Worm (Caenorhabditis elegans) whole organism, L4 larva: Measurements from ENCODE around the gene Y62E10A.19.

ENCODE experiments used
- aha-1 ChIP-seq: fragments of 150-350 bp; peaks from one replicate; lab custom pipeline; 2014; ENCODE audit warnings: missing biosample characterization, missing genetic modification characterization
- fos-1 ChIP-seq: fragments of 150-350 bp; optimal IDR thresholded peaks from 2 replicates; lab custom pipeline; 2014; ENCODE audit warnings: missing biosample characterization, missing genetic modification characterization
- hlh-30 ChIP-seq: sonication (generic microtip); optimal IDR thresholded peaks from 2 replicates; lab custom pipeline; 2017; ENCODE audit warnings: antibody characterized with exemption, mild to moderate bottlenecking, missing genetic modification characterization, missing compliant biosample characterization; ENCODE audit not compliant: insufficient read depth
- jun-1 ChIP-seq: fragments of 150-350 bp; optimal IDR thresholded peaks from 2 replicates; lab custom pipeline; 2014; ENCODE audit warnings: missing biosample characterization, missing genetic modification reagents, missing genetic modification characterization
- lin-38 ChIP-seq: fragments of 200-800 bp; sonication (Bioruptor generic); IDR thresholded peaks from 2 replicates; pipeline ENCODE4 v1.3.6; 2022; ENCODE audit warnings: missing genetic modification reagents, missing genetic modification characterization, missing compliant biosample characterization
- madf-9 ChIP-seq: fragments of 200-800 bp; sonication (Bioruptor generic); conservative IDR thresholded peaks from 2 replicates; pipeline ENCODE4 v1.3.6; 2022; ENCODE audit warnings: missing genetic modification reagents, missing genetic modification characterization, missing compliant biosample characterization
- mes-2 ChIP-seq: sonication (generic microtip); optimal IDR thresholded peaks from 2 replicates; lab custom pipeline; 2016; ENCODE audit warnings: missing genotype, mild to moderate bottlenecking, missing genetic modification characterization, missing compliant biosample characterization; ENCODE audit not compliant: poor library complexity, severe bottlenecking
- snpc-4 ChIP-seq: fragments of 150-350 bp; optimal IDR thresholded peaks from 2 replicates; lab custom pipeline; 2014; ENCODE audit warnings: missing biosample characterization, missing genetic modification characterization

ce11 chrIV:13394686-13395085 lies 13.4 kb downstream of the Y62E10A.19 start:
- TF ChIP-seq hlh-30 = no peak
- no peak for TF ChIP-seq jun-1
- TF ChIP-seq snpc-4 (tag; lab: Kevin White, UChicago) = no peak
- TF ChIP-seq madf-9 (GFP tag; lab: Robert Waterston, UW) = no peak; the same call in 1 of the 2 replicates
- no peak for TF ChIP-seq aha-1 (tag; lab: Kevin White, UChicago)
- no peak for TF ChIP-seq mes-2
- TF ChIP-seq lin-38 (GFP tag; lab: Robert Waterston, UW) = no peak
- no peak for TF ChIP-seq fos-1 (tag; lab: Kevin White, UChicago)
